Worm (Caenorhabditis elegans): ENCODE results near the gene col-153.

col-153 gene

ce11 chrV:10953471-10954155 lies 4.0 kb downstream of the col-153 start:
- TF ChIP-seq ztf-11 (tag; optimal IDR thresholded peaks at IDR 0.05): no peak
- peak in 1 of 2 experiments; percentile 40 for TF ChIP-seq lsy-2 (tag; optimal IDR thresholded peaks at IDR 0.05)
- no peak for TF ChIP-seq sma-3 (GFP tag; optimal IDR thresholded peaks at IDR 0.05)
- no peak for TF ChIP-seq alr-1 (tag; optimal IDR thresholded peaks at IDR 0.05)
- no peak for TF ChIP-seq mab-5 (tag; optimal IDR thresholded peaks at IDR 0.05)
- no peak for TF ChIP-seq nhr-23 (tag; optimal IDR thresholded peaks at IDR 0.05)
- TF ChIP-seq skn-1 (tag; optimal IDR thresholded peaks at IDR 0.05): no peak
- TF ChIP-seq nhr-6 (tag; optimal IDR thresholded peaks at IDR 0.05): peak; percentile 32
- peak; percentile 74 for TF ChIP-seq ama-1 (optimal IDR thresholded peaks at IDR 0.05)
- peak; percentile 21 for TF ChIP-seq Y55F3AM.14 (GFP tag; optimal IDR thresholded peaks at IDR 0.05)
- peak; percentile 25 for TF ChIP-seq lin-13 (GFP tag; optimal IDR thresholded peaks at IDR 0.05)
- TF ChIP-seq blmp-1 (tag; optimal IDR thresholded peaks at IDR 0.05; ENCODE audit: insufficient read depth): peak; percentile 9
- TF ChIP-seq nhr-77 (tag; optimal IDR thresholded peaks at IDR 0.05): no peak
- TF ChIP-seq ztf-4 (tag; optimal IDR thresholded peaks at IDR 0.05): peak; percentile 60
- no peak for TF ChIP-seq unc-55 (GFP tag; optimal IDR thresholded peaks at IDR 0.05)
- peak; percentile 29 for TF ChIP-seq nhr-25 (tag; optimal IDR thresholded peaks at IDR 0.05)
- TF ChIP-seq ZK546.5 (tag; optimal IDR thresholded peaks at IDR 0.05): no peak
- TF ChIP-seq elt-3 (tag; optimal IDR thresholded peaks at IDR 0.05): no peak
- no peak for TF ChIP-seq mdl-1 (tag; optimal IDR thresholded peaks at IDR 0.05)
- no peak for TF ChIP-seq egl-27 (tag; optimal IDR thresholded peaks at IDR 0.05)
- TF ChIP-seq sma-9 (GFP tag; optimal IDR thresholded peaks at IDR 0.05): peak; percentile 20
- TF ChIP-seq sma-9 (tag; optimal IDR thresholded peaks at IDR 0.05): no peak
- no peak for TF ChIP-seq nhr-10 (tag; optimal IDR thresholded peaks at IDR 0.05)
- TF ChIP-seq nhr-11 (tag; optimal IDR thresholded peaks at IDR 0.05): no peak

ce11 chrV:10954334-10954733 lies 4.7 kb downstream of the col-153 start, which contains the start of gene clec-221:
Gene clec-221, minus strand, starts transcription at chrV:10954434.
- TF ChIP-seq unc-62 (GFP tag; optimal IDR thresholded peaks at IDR 0.05): no peak
- no peak for TF ChIP-seq aly-2 (tag; optimal IDR thresholded peaks at IDR 0.05)
- no peak for TF ChIP-seq sem-4 (tag; optimal IDR thresholded peaks at IDR 0.05)
- no peak for TF ChIP-seq nhr-11 (tag; optimal IDR thresholded peaks at IDR 0.05)
- TF ChIP-seq ZK546.5 (tag; optimal IDR thresholded peaks at IDR 0.05): no peak
- no peak for TF ChIP-seq dmd-4 (tag; optimal IDR thresholded peaks at IDR 0.05)
- TF ChIP-seq mbf-1 (tag; optimal IDR thresholded peaks at IDR 0.05): no peak
- no peak for TF ChIP-seq ama-1 (optimal IDR thresholded peaks at IDR 0.05)

- TF ChIP-seq elt-1 (tag; optimal IDR thresholded peaks at IDR 0.05) (no peak), fos-1 (tag; optimal IDR thresholded peaks at IDR 0.05) (peak; percentile 2)
Observed at ce11 chrV:10954832-10955231, 5.2 kb downstream of the col-153 start, which contains the start of gene F17C11.6. Gene F17C11.6, plus strand, starts transcription at chrV:10955121.

ce11 chrV:10955681-10956476 lies 6.3 kb downstream of the col-153 start, which contains the start of gene F17C11.13:
Gene F17C11.13, plus strand, starts transcription at chrV:10955923.
- TF ChIP-seq unc-55 (GFP tag; optimal IDR thresholded peaks at IDR 0.05) (no peak), fos-1 (tag; optimal IDR thresholded peaks at IDR 0.05) (peak; percentile 14), ztf-11 (tag; optimal IDR thresholded peaks at IDR 0.05) (no peak), ceh-16 (tag; optimal IDR thresholded peaks at IDR 0.05) (no peak)

ce11 chrV:10958322-10958900 lies 8.8 kb downstream of the col-153 start, which contains the start of gene pigt-1:
Gene pigt-1, minus strand, starts transcription at chrV:10958821.
- TF ChIP-seq lin-39 (tag; optimal IDR thresholded peaks at IDR 0.05) (no peak), ama-1 (optimal IDR thresholded peaks at IDR 0.05) (no peak), nhr-23 (tag; optimal IDR thresholded peaks at IDR 0.05) (no peak), ceh-82 (tag; optimal IDR thresholded peaks at IDR 0.05) (no peak), R02D3.7 (tag; optimal IDR thresholded peaks at IDR 0.05) (no peak), crh-2 (tag; optimal IDR thresholded peaks at IDR 0.05) (peak; percentile 10), aly-2 (tag; optimal IDR thresholded peaks at IDR 0.05) (no peak), nhr-6 (tag; optimal IDR thresholded peaks at IDR 0.05) (no peak), sma-9 (GFP tag; optimal IDR thresholded peaks at IDR 0.05) (peak; percentile 51), sma-9 (tag; optimal IDR thresholded peaks at IDR 0.05) (no peak), unc-39 (tag; optimal IDR thresholded peaks at IDR 0.05) (no peak), sma-3 (GFP tag; optimal IDR thresholded peaks at IDR 0.05) (no peak), nhr-21 (tag; optimal IDR thresholded peaks at IDR 0.05) (no peak), ZK546.5 (tag; optimal IDR thresholded peaks at IDR 0.05) (no peak), nhr-77 (tag; optimal IDR thresholded peaks at IDR 0.05) (no peak), lin-13 (GFP tag; optimal IDR thresholded peaks at IDR 0.05) (peak; percentile 14), zag-1 (tag; optimal IDR thresholded peaks at IDR 0.05) (no peak), ceh-16 (tag; optimal IDR thresholded peaks at IDR 0.05) (no peak), lsy-2 (tag; optimal IDR thresholded peaks at IDR 0.05) (peak in 1 of 2 experiments; percentile 29), lin-11 (tag; optimal IDR thresholded peaks at IDR 0.05) (no peak), Y55F3AM.14 (GFP tag; optimal IDR thresholded peaks at IDR 0.05) (peak; percentile 17)

All from whole organism, L2 larva.